Fruit fly (Drosophila melanogaster) whole organism, embryonic: ENCODE results near the gene Pink1.

Source experiments
- BEAF-32 ChIP-seq: fragments of 200-800 bp; sonication (Bioruptor generic); optimal IDR thresholded peaks from 3 replicates; lab custom pipeline; 2017; ENCODE audit warnings: missing biosample characterization, missing genetic modification characterization, mild to moderate bottlenecking, moderate library complexity, missing genetic modification reagents
- Bgb ChIP-seq: fragments of 200-800 bp; sonication (Bioruptor generic); IDR thresholded peaks from 2 replicates; pipeline ENCODE4 v1.3.6; 2022; ENCODE audit warnings: missing biosample characterization, missing genetic modification characterization; ENCODE audit not compliant: partially characterized antibody
- CG10543 ChIP-seq: fragments of 200-800 bp; sonication (Bioruptor generic); optimal IDR thresholded peaks from 3 replicates; lab custom pipeline; 2017; ENCODE audit warnings: missing biosample characterization, mild to moderate bottlenecking, missing genetic modification characterization, moderate library complexity
- CG11085 ChIP-seq: fragments of 200-800 bp; sonication (Bioruptor generic); IDR thresholded peaks from 2 replicates; pipeline ENCODE4 v1.3.6; 2022; ENCODE audit warnings: missing biosample characterization, missing genetic modification characterization
- CG14710 ChIP-seq: fragments of 200-800 bp; sonication (Bioruptor generic); optimal IDR thresholded peaks from 3 replicates; lab custom pipeline; 2019; ENCODE audit warnings: missing biosample characterization, mild to moderate bottlenecking, missing genetic modification characterization, moderate library complexity
- CG15514 ChIP-seq: fragments of 200-800 bp; sonication (Bioruptor generic); optimal IDR thresholded peaks from 3 replicates; lab custom pipeline; 2017; ENCODE audit warnings: missing biosample characterization, missing genetic modification characterization, mild to moderate bottlenecking, moderate library complexity, missing genetic modification reagents
- CG18011 ChIP-seq: fragments of 200-800 bp; sonication (Bioruptor generic); optimal IDR thresholded peaks from 2 replicates; lab custom pipeline; 2017; ENCODE audit warnings: missing biosample characterization, missing genetic modification characterization, mild to moderate bottlenecking, moderate library complexity, missing genotype
- CG2129 ChIP-seq: fragments of 200-800 bp; sonication (Bioruptor generic); IDR thresholded peaks from 2 replicates; pipeline ENCODE4 v1.3.6; 2022; ENCODE audit warnings: missing biosample characterization, missing genetic modification characterization; ENCODE audit not compliant: partially characterized antibody
- CG30020 ChIP-seq: fragments of 200-800 bp; optimal IDR thresholded peaks from 2 replicates; lab custom pipeline; 2019; ENCODE audit warnings: missing biosample characterization, mild to moderate bottlenecking, missing genetic modification characterization, moderate library complexity
- CG34376 ChIP-seq: fragments of 200-800 bp; sonication (Bioruptor generic); optimal IDR thresholded peaks from 2 replicates; lab custom pipeline; 2018; ENCODE audit warnings: missing biosample characterization, mild to moderate bottlenecking, missing genetic modification characterization
- CG42726 ChIP-seq: fragments of 200-800 bp; sonication (Bioruptor generic); IDR thresholded peaks from 2 replicates; pipeline ENCODE4 v1.3.6; 2022; ENCODE audit warnings: missing biosample characterization, missing genetic modification characterization; ENCODE audit not compliant: partially characterized antibody
- CG4617 ChIP-seq: fragments of 200-800 bp; sonication (Bioruptor generic); optimal IDR thresholded peaks from 3 replicates; lab custom pipeline; 2016; ENCODE audit warnings: missing biosample characterization, missing genetic modification characterization, borderline replicate concordance
- CG5953 ChIP-seq: fragments of 200-800 bp; sonication (Bioruptor generic); IDR thresholded peaks from 2 replicates; pipeline ENCODE4 v1.3.6; 2022; ENCODE audit warnings: missing biosample characterization, missing genetic modification characterization
- CG6254 ChIP-seq: fragments of 200-800 bp; sonication (Bioruptor generic); optimal IDR thresholded peaks from 3 replicates; lab custom pipeline; 2017; ENCODE audit warnings: mild to moderate bottlenecking, missing biosample characterization, missing genetic modification reagents, missing genetic modification characterization
- CG6683 ChIP-seq: fragments of 200-800 bp; sonication (Bioruptor generic); optimal IDR thresholded peaks from 2 replicates; lab custom pipeline; 2017; ENCODE audit warnings: missing biosample characterization, mild to moderate bottlenecking, missing genetic modification characterization, missing genetic modification reagents
- CG6689 ChIP-seq: fragments of 200-800 bp; sonication (Bioruptor generic); IDR thresholded peaks from 2 replicates; pipeline ENCODE4 v1.3.6; 2022; ENCODE audit warnings: missing biosample characterization, missing genetic modification characterization
- CG6791 ChIP-seq: fragments of 200-800 bp; sonication (Bioruptor generic); IDR thresholded peaks from 3 replicates; pipeline ENCODE4 v1.3.6; 2022; ENCODE audit warnings: missing biosample characterization, missing genetic modification characterization; ENCODE audit not compliant: partially characterized antibody
- CG9797 ChIP-seq: fragments of 200-800 bp; sonication (Bioruptor generic); optimal IDR thresholded peaks from 3 replicates; lab custom pipeline; 2018; ENCODE audit warnings: missing biosample characterization, mild to moderate bottlenecking, missing genetic modification characterization
- Deaf1 ChIP-seq: fragments of 200-800 bp; optimal IDR thresholded peaks from 3 replicates; lab custom pipeline; 2019; ENCODE audit warnings: missing biosample characterization, mild to moderate bottlenecking, missing genetic modification characterization, moderate library complexity
- Dp ChIP-seq: fragments of 200-800 bp; sonication (Bioruptor generic); optimal IDR thresholded peaks from 2 replicates; lab custom pipeline; 2018; ENCODE audit warnings: missing biosample characterization, mild to moderate bottlenecking, missing genetic modification characterization, moderate library complexity
- E2f2 ChIP-seq: fragments of 200-800 bp; sonication (Bioruptor generic); IDR thresholded peaks from 2 replicates; pipeline ENCODE4 v1.3.6; 2022; ENCODE audit warnings: missing biosample characterization, missing genetic modification characterization
- Fer2 ChIP-seq: fragments of 200-800 bp; sonication (Bioruptor generic); optimal IDR thresholded peaks from 2 replicates; lab custom pipeline; 2018; ENCODE audit warnings: missing biosample characterization, mild to moderate bottlenecking, missing genetic modification characterization, moderate library complexity
- GATAe ChIP-seq: fragments of 200-800 bp; sonication (Bioruptor generic); conservative IDR thresholded peaks from 2 replicates; pipeline ENCODE4 v1.3.6; 2022; ENCODE audit warnings: missing biosample characterization, missing genetic modification characterization
- Hr39 ChIP-seq: fragments of >200 bp; optimal IDR thresholded peaks from 2 replicates; lab custom pipeline; 2017
- Lhr ChIP-seq: fragments of 200-800 bp; sonication (Bioruptor generic); optimal IDR thresholded peaks from 3 replicates; lab custom pipeline; 2017; ENCODE audit warnings: mild to moderate bottlenecking, missing biosample characterization, missing genetic modification reagents, missing genetic modification characterization
- Lim3 ChIP-seq: fragments of 200-800 bp; sonication (Bioruptor generic); IDR thresholded peaks from 2 replicates; pipeline ENCODE4 v1.3.6; 2022; ENCODE audit warnings: missing biosample characterization, missing genetic modification characterization
- Med ChIP-seq: fragments of 200-800 bp; sonication (Bioruptor generic); peaks from one replicate; lab custom pipeline; 2016; ENCODE audit warnings: missing biosample characterization, missing genetic modification characterization, mild to moderate bottlenecking, inconsistent platforms, moderate library complexity
- Opbp ChIP-seq: fragments of 200-800 bp; sonication (Bioruptor generic); IDR thresholded peaks from 3 replicates; pipeline ENCODE4 v1.3.6; 2022; ENCODE audit warnings: missing biosample characterization, missing genetic modification characterization; ENCODE audit not compliant: partially characterized antibody
- Scr ChIP-seq: fragments of 200-800 bp; sonication (Bioruptor generic); IDR thresholded peaks from 2 replicates; pipeline ENCODE4 v1.3.6; 2022; ENCODE audit warnings: missing biosample characterization, missing genetic modification characterization; ENCODE audit not compliant: partially characterized antibody
- Sin3A ChIP-seq: fragments of >200 bp; optimal IDR thresholded peaks from 2 replicates; lab custom pipeline; 2018
- Taf1 ChIP-seq: fragments of 200-800 bp; sonication (Bioruptor generic); IDR thresholded peaks from 2 replicates; pipeline ENCODE4 v1.3.6; 2022; ENCODE audit warnings: missing biosample characterization, missing genetic modification characterization
- abd-A ChIP-seq: fragments of 200-800 bp; sonication (Bioruptor generic); optimal IDR thresholded peaks from 3 replicates; lab custom pipeline; 2019; ENCODE audit warnings: missing biosample characterization, mild to moderate bottlenecking, missing genetic modification characterization, moderate library complexity
- bbx ChIP-seq: fragments of 200-800 bp; sonication (Bioruptor generic); IDR thresholded peaks from 2 replicates; pipeline ENCODE4 v1.3.6; 2022; ENCODE audit warnings: missing biosample characterization, missing genetic modification characterization; ENCODE audit not compliant: partially characterized antibody
- cg ChIP-seq: fragments of 200-800 bp; sonication (Bioruptor generic); optimal IDR thresholded peaks from 3 replicates; lab custom pipeline; 2019; ENCODE audit warnings: missing biosample characterization, mild to moderate bottlenecking, missing genetic modification characterization, moderate library complexity
- chinmo ChIP-seq: fragments of 200-800 bp; sonication (Bioruptor generic); IDR thresholded peaks from 4 replicates; pipeline ENCODE4 v1.3.6; 2022; ENCODE audit warnings: missing biosample characterization, missing genetic modification characterization; ENCODE audit not compliant: partially characterized antibody
- crol ChIP-seq: fragments of 200-800 bp; sonication (Bioruptor generic); IDR thresholded peaks from 2 replicates; pipeline ENCODE4 v1.3.6; 2022; ENCODE audit warnings: missing biosample characterization, missing genetic modification characterization
- insv ChIP-seq, 2 experiments: fragments of 200-800 bp; sonication (Bioruptor generic); optimal IDR thresholded peaks; 3 replicates each; lab custom pipeline; 2016 to 2018; ENCODE audit warnings: missing biosample characterization in 2 of 2, missing genetic modification characterization in 2 of 2
- kay ChIP-seq: fragments of 200-800 bp; sonication (Bioruptor generic); optimal IDR thresholded peaks from 2 replicates; lab custom pipeline; 2016; ENCODE audit warnings: missing biosample characterization, missing genetic modification characterization
- onecut ChIP-seq: fragments of 200-800 bp; sonication (Bioruptor generic); IDR thresholded peaks from 2 replicates; pipeline ENCODE4 v1.3.6; 2022; ENCODE audit warnings: missing biosample characterization, missing genetic modification characterization
- rib ChIP-seq: fragments of 200-800 bp; sonication (Bioruptor generic); IDR thresholded peaks from 2 replicates; pipeline ENCODE4 v1.3.6; 2022; ENCODE audit warnings: missing biosample characterization, missing genetic modification characterization
- ro ChIP-seq: fragments of 200-800 bp; sonication (Bioruptor generic); IDR thresholded peaks from 2 replicates; pipeline ENCODE4 v1.3.6; 2022; ENCODE audit warnings: missing biosample characterization, missing genetic modification characterization
- sens ChIP-seq: fragments of 200-800 bp; sonication (Bioruptor generic); peaks from one replicate; lab custom pipeline; 2016; ENCODE audit warnings: missing biosample characterization, missing genetic modification characterization
- sob ChIP-seq: fragments of 200-800 bp; sonication (Bioruptor generic); IDR thresholded peaks from 2 replicates; pipeline ENCODE4 v1.3.6; 2022; ENCODE audit warnings: missing biosample characterization, missing genetic modification characterization
- tna ChIP-seq: fragments of 200-800 bp; sonication (Bioruptor generic); IDR thresholded peaks from 2 replicates; pipeline ENCODE4 v1.3.6; 2022; ENCODE audit warnings: missing biosample characterization, missing genetic modification characterization; ENCODE audit not compliant: partially characterized antibody
- ttk ChIP-seq: fragments of 200-800 bp; sonication (Bioruptor generic); IDR thresholded peaks from 2 replicates; pipeline ENCODE4 v2.1.2; 2022; ENCODE audit warnings: missing biosample characterization, missing genetic modification characterization
- wdn ChIP-seq: fragments of 200-800 bp; sonication (Bioruptor generic); IDR thresholded peaks from 2 replicates; pipeline ENCODE4 v1.3.6; 2022; ENCODE audit warnings: missing biosample characterization, missing genetic modification characterization
- zen ChIP-seq: fragments of 200-800 bp; sonication (Bioruptor generic); optimal IDR thresholded peaks from 3 replicates; lab custom pipeline; 2018; ENCODE audit warnings: missing biosample characterization, mild to moderate bottlenecking, missing genetic modification characterization, moderate library complexity

The Pink1 gene

DNA sequence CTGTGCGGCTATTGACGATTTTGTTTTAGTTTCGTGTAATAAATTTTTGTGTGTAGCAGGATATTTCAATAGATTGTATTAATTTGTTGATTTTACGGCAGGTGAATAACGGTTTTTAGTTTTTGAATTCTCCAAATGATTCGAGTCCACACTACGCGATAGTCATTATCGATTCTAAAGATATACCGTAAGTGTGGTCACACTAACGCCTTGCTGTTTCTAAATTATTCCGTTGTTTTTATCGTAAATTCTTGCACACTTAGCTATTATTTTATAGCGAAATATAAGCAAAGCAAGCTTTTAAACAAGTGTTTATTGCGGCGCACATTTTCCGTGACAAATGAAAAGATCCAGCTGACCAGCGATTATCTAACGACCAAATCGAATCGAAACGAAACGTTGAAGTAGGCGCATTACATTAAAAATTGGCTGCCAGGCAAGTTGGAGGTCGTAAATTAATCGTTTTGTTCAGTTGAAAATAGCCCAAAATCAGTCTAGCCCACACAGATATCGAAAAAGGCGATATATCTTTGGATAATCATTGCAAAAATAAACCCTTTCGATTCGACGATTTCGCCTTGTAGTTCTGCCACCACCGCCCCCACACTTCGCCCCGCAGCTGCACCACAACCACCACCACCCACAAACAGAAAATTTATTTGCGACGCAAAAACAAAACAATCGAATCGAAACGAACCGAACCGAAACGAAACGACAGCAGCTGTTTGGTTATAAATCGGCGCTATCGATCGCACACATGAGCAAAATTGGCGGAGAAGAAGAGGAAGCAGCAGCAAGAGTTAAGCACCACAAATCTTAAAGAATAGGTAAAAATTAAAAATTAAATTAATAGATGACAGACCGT is at the start of gene Pink1 (continued):
- TF ChIP-seq tna = peak; percentile 24; the same call in 1 of the 2 replicates
- TF ChIP-seq wdn (GFP tag; lab: Robert Waterston, UW) = no peak
- peak; percentile 75 for TF ChIP-seq CG4617 (GFP tag; lab: Kevin White, UChicago)
- no peak for TF ChIP-seq CG6683 (GFP tag; lab: Kevin White, UChicago)
- TF ChIP-seq crol (GFP tag; lab: Robert Waterston, UW) = peak; percentile 91
- no peak for TF ChIP-seq CG2129 (GFP tag; lab: Robert Waterston, UW)
- TF ChIP-seq E2f2 (GFP tag; lab: Robert Waterston, UW) = no peak
- no peak for TF ChIP-seq ro (GFP tag; lab: Robert Waterston, UW)
- TF ChIP-seq abd-A = no peak
- peak; percentile 65; the same call in 1 of the 2 replicates for TF ChIP-seq rib
- TF ChIP-seq GATAe (GFP tag; lab: Robert Waterston, UW) = no peak
- TF ChIP-seq CG34376 (GFP tag; lab: Kevin White, UChicago) = peak; percentile 30
- TF ChIP-seq kay = no peak
- TF ChIP-seq Hr39 (lab: Kevin White, UChicago) = no peak
- no peak for TF ChIP-seq CG30020 (tag; lab: Kevin White, UChicago)
- 0 out of 2 replicates have a peak, but pooled peaks have one; percentile 27 for TF ChIP-seq CG42726 (GFP tag; lab: Robert Waterston, UW)
- TF ChIP-seq Lhr (GFP tag; lab: Kevin White, UChicago) = peak; percentile 1
- peak; percentile 44; the same call in 1 of the 2 replicates for TF ChIP-seq onecut (GFP tag; lab: Robert Waterston, UW)
- no peak for TF ChIP-seq sob (GFP tag; lab: Robert Waterston, UW)
- peak; percentile 72 for TF ChIP-seq BEAF-32 (GFP tag; lab: Kevin White, UChicago)
- TF ChIP-seq ttk (GFP tag; lab: Robert Waterston, UW) = no peak
- TF ChIP-seq CG11085 (GFP tag; lab: Robert Waterston, UW) = no peak
- TF ChIP-seq Fer2 (tag; lab: Kevin White, UChicago) = no peak
- TF ChIP-seq Scr = peak; percentile 46
- no peak for TF ChIP-seq CG18011 (GFP tag; lab: Kevin White, UChicago)
- TF ChIP-seq CG6791 = peak; percentile 60; the same call in 1 of the 3 replicates
- peak; percentile 36 for TF ChIP-seq CG15514 (GFP tag; lab: Kevin White, UChicago)
- peak; percentile 62; the same call in 1 of the 4 replicates for TF ChIP-seq chinmo
- peak; percentile 89 for TF ChIP-seq Deaf1 (tag; lab: Kevin White, UChicago)
- TF ChIP-seq bbx (GFP tag; lab: Robert Waterston, UW) = peak; percentile 47; the same call in 1 of the 2 replicates
- TF ChIP-seq Bgb (GFP tag; lab: Robert Waterston, UW) = peak; percentile 59
- TF ChIP-seq Sin3A = peak; percentile 11
- no peak for TF ChIP-seq CG5953 (GFP tag; lab: Robert Waterston, UW)
- TF ChIP-seq Dp (GFP tag; lab: Kevin White, UChicago) = peak; percentile 12
- TF ChIP-seq insv (GFP tag; optimal IDR thresholded peaks at IDR 0.05; lab: Kevin White, UChicago) = peak in 1 of 2 experiments; percentile 13
- peak; percentile 47; the same call in 1 of the 3 replicates for TF ChIP-seq Opbp
- peak; percentile 34 for TF ChIP-seq CG10543
- peak; percentile 42 for TF ChIP-seq CG9797
- no peak for TF ChIP-seq Taf1 (GFP tag; lab: Robert Waterston, UW)
- TF ChIP-seq cg (GFP tag; lab: Kevin White, UChicago) = peak; percentile 41
- TF ChIP-seq sens (GFP tag; lab: Kevin White, UChicago) = peak; percentile 54
- no peak for TF ChIP-seq CG6689
- TF ChIP-seq zen (tag; lab: Kevin White, UChicago) = no peak
- peak; percentile 99 for TF ChIP-seq CG14710 (tag; lab: Kevin White, UChicago)
- no peak for TF ChIP-seq Lim3
- TF ChIP-seq CG6254 (GFP tag; lab: Kevin White, UChicago) = no peak
- TF ChIP-seq Med (GFP tag; lab: Kevin White, UChicago) = peak; percentile 59
